Fruit fly (Drosophila melanogaster): Measurements from ENCODE around the gene CG7115.

The CG7115 gene

dm6 chr2L:7809699-7810088, 11.3 kb upstream of the CG7115 start (continued):
- TF ChIP-seq Hey (tag; optimal IDR thresholded peaks at IDR 0.05) (no peak), ro (GFP tag; IDR thresholded peaks at IDR 0.05) (no peak), cwo (GFP tag; optimal IDR thresholded peaks at IDR 0.05) (no peak), CG16779 (GFP tag; IDR thresholded peaks at IDR 0.05) (no peak), HLH54F (GFP tag; optimal IDR thresholded peaks at IDR 0.05) (no peak), Bdp1 (GFP tag; optimal IDR thresholded peaks at IDR 0.05) (no peak), Mes4 (GFP tag; optimal IDR thresholded peaks at IDR 0.05) (no peak), Jarid2 (GFP tag; optimal IDR thresholded peaks at IDR 0.05) (no peak), Usf (GFP tag; optimal IDR thresholded peaks at IDR 0.05) (no peak), MTF-1 (GFP tag; optimal IDR thresholded peaks at IDR 0.05; ENCODE audit: borderline replicate concordance) (no peak), kah (GFP tag; optimal IDR thresholded peaks at IDR 0.05) (no peak), exex (tag; optimal IDR thresholded peaks at IDR 0.05) (no peak), da (GFP tag; optimal IDR thresholded peaks at IDR 0.05) (no peak), bowl (GFP tag; IDR thresholded peaks at IDR 0.05) (no peak), Hmx (GFP tag; optimal IDR thresholded peaks at IDR 0.05) (no peak), Eip74EF (GFP tag; optimal IDR thresholded peaks at IDR 0.05) (no peak), CG18764 (GFP tag; optimal IDR thresholded peaks at IDR 0.05) (no peak), CG11456 (GFP tag; IDR thresholded peaks at IDR 0.05) (no peak), dmrt99B (tag; optimal IDR thresholded peaks at IDR 0.05) (peak; percentile 14), Chrac-16 (GFP tag; optimal IDR thresholded peaks at IDR 0.05) (no peak), pros (GFP tag; optimal IDR thresholded peaks at IDR 0.05) (peak; percentile 49), ERR (GFP tag; optimal IDR thresholded peaks at IDR 0.05) (peak; percentile 8), caup (GFP tag; optimal IDR thresholded peaks at IDR 0.05; ENCODE audit: severe bottlenecking) (no peak), CG31388 (GFP tag; optimal IDR thresholded peaks at IDR 0.05) (no peak), B-H1 (GFP tag; IDR thresholded peaks at IDR 0.05) (no peak), CG1792 (GFP tag; optimal IDR thresholded peaks at IDR 0.05) (no peak), CG10462 (GFP tag; optimal IDR thresholded peaks at IDR 0.05) (no peak), Deaf1 (tag; optimal IDR thresholded peaks at IDR 0.05) (peak; percentile 18), Gsc (GFP tag; IDR thresholded peaks at IDR 0.05) (no peak), MBD-R2 (GFP tag; IDR thresholded peaks at IDR 0.05) (peak; percentile 34; the same call in 1 of the 2 replicates), CG18599 (GFP tag; optimal IDR thresholded peaks at IDR 0.05) (peak; percentile 57), CG12299 (tag; optimal IDR thresholded peaks at IDR 0.05) (no peak), CG12071 (GFP tag; optimal IDR thresholded peaks at IDR 0.05) (no peak), cas (GFP tag; IDR thresholded peaks at IDR 0.05) (no peak), CrebB (tag; optimal IDR thresholded peaks at IDR 0.05) (no peak), Sox102F (GFP tag; optimal IDR thresholded peaks at IDR 0.05) (no peak), CG3281 (GFP tag; optimal IDR thresholded peaks at IDR 0.05) (peak; percentile 28), CG17186 (GFP tag; optimal IDR thresholded peaks at IDR 0.05) (no peak), CG8290 (GFP tag; optimal IDR thresholded peaks at IDR 0.05) (no peak), CG8290 (tag; optimal IDR thresholded peaks at IDR 0.05) (peak in 1 of 2 experiments; percentile 49), CG2712 (tag; optimal IDR thresholded peaks at IDR 0.05) (no peak), insv (GFP tag; optimal IDR thresholded peaks at IDR 0.05) (no peak), CG1233 (GFP tag; optimal IDR thresholded peaks at IDR 0.05) (no peak), Asciz (GFP tag; optimal IDR thresholded peaks at IDR 0.05) (no peak), Doc2 (GFP tag; IDR thresholded peaks at IDR 0.05) (no peak), wdn (GFP tag; IDR thresholded peaks at IDR 0.05) (no peak), nmo (GFP tag; optimal IDR thresholded peaks at IDR 0.05) (peak; percentile 18), CG9817 (tag; optimal IDR thresholded peaks at IDR 0.05) (peak; percentile 7), sisA (GFP tag; IDR thresholded peaks at IDR 0.05) (no peak), sug (tag; optimal IDR thresholded peaks at IDR 0.05) (peak; percentile 39), Hsf (GFP tag; optimal IDR thresholded peaks at IDR 0.05) (no peak), wor (GFP tag; IDR thresholded peaks at IDR 0.05) (no peak)
